Fruit fly (Drosophila melanogaster): ENCODE measurements around the gene CG5968.

DNA sequence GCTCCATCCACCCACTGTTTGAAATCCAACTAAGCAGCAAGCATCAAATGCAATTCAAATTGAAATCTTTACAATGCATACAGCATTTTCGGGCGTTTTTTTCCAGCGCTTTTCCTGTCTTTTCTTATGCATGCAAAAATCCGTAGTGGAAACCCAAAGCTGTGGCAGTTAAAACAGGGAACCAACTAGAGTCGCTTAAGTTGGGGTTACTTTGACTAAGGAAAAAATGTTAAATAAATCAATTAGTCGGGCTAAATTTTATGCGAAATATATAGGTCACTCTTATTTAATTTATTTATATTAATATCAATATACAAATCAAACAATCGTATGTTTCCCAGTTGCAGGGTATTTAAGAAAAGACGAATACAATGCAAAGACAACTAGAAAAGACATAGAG lies 46.2 kb upstream of the CG5968 start:
- TF ChIP-seq CTCF (optimal IDR thresholded peaks at IDR 0.05) (no peak), CG8478 (optimal IDR thresholded peaks at IDR 0.05) (no peak)
